Worm (Caenorhabditis elegans): ENCODE measurements around the gene cyp-34A7.

ce11 chrV:4005219-4005618, 41.6 kb upstream of the cyp-34A7 start, which contains the start of gene srh-8:
- TF ChIP-seq lir-1 (GFP tag; conservative IDR thresholded peaks at IDR 0.05), result no peak
- no peak for TF ChIP-seq cebp-1 (GFP tag; IDR thresholded peaks at IDR 0.05)
- TF ChIP-seq cebp-1 (tag; optimal IDR thresholded peaks at IDR 0.05), result no peak
- no peak for TF ChIP-seq F57C9.4 (tag; optimal IDR thresholded peaks at IDR 0.05)
- no peak for TF ChIP-seq F52B5.7 (tag; optimal IDR thresholded peaks at IDR 0.05)
- TF ChIP-seq pha-4 (tag; optimal IDR thresholded peaks at IDR 0.05), result no peak
- no peak for TF ChIP-seq ets-4 (GFP tag; optimal IDR thresholded peaks at IDR 0.05)
- TF ChIP-seq attf-6 (GFP tag; IDR thresholded peaks at IDR 0.05), result no peak
- TF ChIP-seq nfya-1 (tag; optimal IDR thresholded peaks at IDR 0.05; ENCODE audit: borderline replicate concordance, insufficient read depth), result no peak
- TF ChIP-seq pbrm-1 (GFP tag; IDR thresholded peaks at IDR 0.05), result no peak
- no peak for TF ChIP-seq sptf-2 (GFP tag; optimal IDR thresholded peaks at IDR 0.05)
- TF ChIP-seq lin-26 (GFP tag; IDR thresholded peaks at IDR 0.05), result no peak
- no peak for TF ChIP-seq rpc-1 (optimal IDR thresholded peaks at IDR 0.05)
- no peak for TF ChIP-seq rpc-1 (tag; optimal IDR thresholded peaks at IDR 0.05)

Data from whole organism, young adult.